Fruit fly (Drosophila melanogaster): ENCODE results near the gene CG14137.
A peak's percentile ranks its signal among the peaks of the same experiment; 100 is the strongest.

CG14137 gene

DNA sequence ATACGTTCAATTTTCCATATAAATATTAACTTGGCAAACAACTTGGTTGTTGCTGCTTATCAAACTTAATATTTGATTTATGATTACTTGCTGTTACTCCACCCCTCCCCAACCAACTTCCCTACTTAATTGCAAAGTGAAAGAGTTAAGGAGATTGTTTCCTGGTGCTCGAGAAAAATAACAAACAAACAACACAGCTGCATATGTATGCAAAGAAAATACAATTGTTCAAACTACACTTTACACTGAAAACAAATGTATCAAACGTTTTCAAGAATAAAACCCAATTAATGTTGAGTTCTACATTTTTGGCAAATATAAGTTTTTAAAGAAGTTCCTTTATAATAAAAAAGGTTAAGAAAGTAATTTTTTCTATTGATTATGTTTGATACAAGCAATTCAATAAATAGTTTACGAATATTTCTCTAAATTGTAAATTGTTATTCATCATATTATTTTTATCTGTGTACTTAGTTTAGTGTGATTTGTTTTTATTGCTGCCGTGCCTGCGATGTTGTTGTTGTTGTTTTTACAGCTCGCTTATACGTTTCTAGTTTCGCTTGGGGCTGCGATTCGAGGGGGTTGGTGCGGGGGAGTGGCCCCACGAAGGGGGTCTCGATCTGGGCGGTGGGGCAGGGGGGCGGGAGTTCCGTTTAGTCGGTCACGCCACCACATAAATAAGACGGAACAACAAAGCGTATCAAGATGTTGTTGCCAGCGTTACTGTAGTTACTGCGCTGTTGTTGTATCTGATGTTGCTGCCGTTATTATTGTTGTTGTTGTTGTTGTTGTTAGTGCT lies 44.0 kb downstream of the CG14137 start (continued):
- peak; percentile 62 for TF ChIP-seq CG18619 (GFP tag; optimal IDR thresholded peaks at IDR 0.05)
- TF ChIP-seq Gsc (GFP tag; IDR thresholded peaks at IDR 0.05) = no peak
- TF ChIP-seq sim (GFP tag; IDR thresholded peaks at IDR 0.05) = no peak
- TF ChIP-seq gem (tag; optimal IDR thresholded peaks at IDR 0.05) = peak; percentile 91
- peak; percentile 57 for TF ChIP-seq Hsf (GFP tag; optimal IDR thresholded peaks at IDR 0.05)
- peak; percentile 38; the same call in 1 of the 2 replicates for TF ChIP-seq onecut (GFP tag; IDR thresholded peaks at IDR 0.05)
- TF ChIP-seq CG15073 (GFP tag; optimal IDR thresholded peaks at IDR 0.05) = no peak
- no peak for TF ChIP-seq CG16813 (GFP tag; IDR thresholded peaks at IDR 0.05; ENCODE audit: partially characterized antibody)
- peak; percentile 19 for TF ChIP-seq CG17186 (GFP tag; optimal IDR thresholded peaks at IDR 0.05)
- no peak for TF ChIP-seq Rx (GFP tag; IDR thresholded peaks at IDR 0.05)
- no peak for TF ChIP-seq ac (GFP tag; optimal IDR thresholded peaks at IDR 0.05)
- TF ChIP-seq kni (GFP tag; optimal IDR thresholded peaks at IDR 0.05) = peak; percentile 11
- no peak for TF ChIP-seq fru (optimal IDR thresholded peaks at IDR 0.05)
- TF ChIP-seq Mad (GFP tag; optimal IDR thresholded peaks at IDR 0.05) = no peak
- peak; percentile 32 for TF ChIP-seq scrt (GFP tag; optimal IDR thresholded peaks at IDR 0.05)
- TF ChIP-seq CG14667 (GFP tag; IDR thresholded peaks at IDR 0.05) = peak; percentile 55; the same call in 1 of the 2 replicates
- TF ChIP-seq HmgD (GFP tag; optimal IDR thresholded peaks at IDR 0.05) = no peak
- TF ChIP-seq slp2 (GFP tag; optimal IDR thresholded peaks at IDR 0.05) = peak; percentile 25
- no peak for TF ChIP-seq tup (GFP tag; optimal IDR thresholded peaks at IDR 0.05)
- no peak for TF ChIP-seq sens-2 (GFP tag; IDR thresholded peaks at IDR 0.05)
- TF ChIP-seq CG43689 (GFP tag; IDR thresholded peaks at IDR 0.05) = no peak
- TF ChIP-seq CG13287 (GFP tag; IDR thresholded peaks at IDR 0.05; ENCODE audit: partially characterized antibody) = peak; percentile 26; the same call in 1 of the 2 replicates
- TF ChIP-seq nom (GFP tag; optimal IDR thresholded peaks at IDR 0.05) = peak; percentile 58
- TF ChIP-seq bowl (GFP tag; IDR thresholded peaks at IDR 0.05) = no peak
- peak in 1 of 2 experiments; percentile 89 for TF ChIP-seq bsh (GFP tag; optimal IDR thresholded peaks at IDR 0.05)
- peak; percentile 46; the same call in 1 of the 2 replicates for TF ChIP-seq wdn (GFP tag; IDR thresholded peaks at IDR 0.05)
- TF ChIP-seq H2.0 (GFP tag; IDR thresholded peaks at IDR 0.05) = no peak
- TF ChIP-seq CG10267 (tag; optimal IDR thresholded peaks at IDR 0.05) = peak; percentile 79
- peak; percentile 23 for TF ChIP-seq chn (GFP tag; optimal IDR thresholded peaks at IDR 0.05)
- TF ChIP-seq CG9437 (GFP tag; optimal IDR thresholded peaks at IDR 0.05) = peak; percentile 78
- no peak for TF ChIP-seq corto (GFP tag; optimal IDR thresholded peaks at IDR 0.05)
- peak in 1 of 2 experiments; percentile 77 for TF ChIP-seq Dfd (GFP tag; optimal IDR thresholded peaks at IDR 0.05)
- TF ChIP-seq nmo (GFP tag; optimal IDR thresholded peaks at IDR 0.05) = peak; percentile 85
- no peak for TF ChIP-seq jumu (GFP tag; optimal IDR thresholded peaks at IDR 0.05)
- TF ChIP-seq CG4424 (GFP tag; optimal IDR thresholded peaks at IDR 0.05) = peak; percentile 71
- peak; percentile 79 for TF ChIP-seq CG10209 (GFP tag; optimal IDR thresholded peaks at IDR 0.05)
- TF ChIP-seq CG31441 (GFP tag; IDR thresholded peaks at IDR 0.05) = peak; percentile 90
- TF ChIP-seq CG18599 (GFP tag; optimal IDR thresholded peaks at IDR 0.05) = peak; percentile 76
- TF ChIP-seq CG12236 (GFP tag; optimal IDR thresholded peaks at IDR 0.05) = peak; percentile 26
- peak; percentile 48 for TF ChIP-seq ind (GFP tag; optimal IDR thresholded peaks at IDR 0.05)
- peak; percentile 11 for TF ChIP-seq Sry-β (GFP tag; optimal IDR thresholded peaks at IDR 0.05)
- peak; percentile 5 for TF ChIP-seq CG7786 (GFP tag; optimal IDR thresholded peaks at IDR 0.05)
- no peak for TF ChIP-seq slou (GFP tag; optimal IDR thresholded peaks at IDR 0.05)
- peak; percentile 9; the same call in 1 of the 2 replicates for TF ChIP-seq peb (GFP tag; IDR thresholded peaks at IDR 0.05)
- peak; percentile 12 for TF ChIP-seq kay (GFP tag; optimal IDR thresholded peaks at IDR 0.05)
- peak; percentile 48 for TF ChIP-seq NC2α (GFP tag; optimal IDR thresholded peaks at IDR 0.05)
- peak; percentile 64 for TF ChIP-seq Dek (tag; optimal IDR thresholded peaks at IDR 0.05)
- TF ChIP-seq lbe (GFP tag; optimal IDR thresholded peaks at IDR 0.05) = no peak
- TF ChIP-seq Meics (GFP tag; optimal IDR thresholded peaks at IDR 0.05) = peak; percentile 79

Data from whole organism, embryonic.